Fruit fly (Drosophila melanogaster) whole organism, embryonic: ENCODE data around the gene MtnE.

ENCODE experiments used
- ATbp ChIP-seq: fragments of 200-800 bp; sonication (Bioruptor generic); optimal IDR thresholded peaks from 2 replicates; lab custom pipeline; 2017; ENCODE audit warnings: missing biosample characterization, mild to moderate bottlenecking, missing genetic modification characterization, missing genetic modification reagents
- B-H2 ChIP-seq: fragments of 200-800 bp; sonication (Bioruptor generic); optimal IDR thresholded peaks from 2 replicates; lab custom pipeline; 2018; ENCODE audit warnings: missing biosample characterization, mild to moderate bottlenecking, missing genetic modification characterization
- Bdp1 ChIP-seq: fragments of 200-800 bp; sonication (Bioruptor generic); optimal IDR thresholded peaks from 3 replicates; lab custom pipeline; 2016; ENCODE audit warnings: missing biosample characterization, missing genetic modification characterization
- CG13424 ChIP-seq: fragments of 200-800 bp; sonication (Bioruptor generic); optimal IDR thresholded peaks from 2 replicates; lab custom pipeline; 2019; ENCODE audit warnings: missing biosample characterization, mild to moderate bottlenecking, missing genetic modification characterization, moderate library complexity
- CG16813 ChIP-seq: fragments of 200-800 bp; sonication (Bioruptor generic); IDR thresholded peaks from 3 replicates; pipeline ENCODE4 v1.3.6; 2022; ENCODE audit warnings: missing biosample characterization, missing genetic modification characterization; ENCODE audit not compliant: partially characterized antibody
- CG17328 ChIP-seq: fragments of 200-800 bp; sonication (Bioruptor generic); IDR thresholded peaks from 2 replicates; pipeline ENCODE4 v1.3.6; 2022; ENCODE audit warnings: missing biosample characterization, missing genetic modification characterization
- CG17361 ChIP-seq: fragments of 200-800 bp; sonication (Bioruptor generic); IDR thresholded peaks from 3 replicates; pipeline ENCODE4 v1.3.6; 2022; ENCODE audit warnings: missing biosample characterization, missing genetic modification characterization
- CG2116 ChIP-seq: fragments of 200-800 bp; sonication (Bioruptor generic); optimal IDR thresholded peaks from 3 replicates; lab custom pipeline; 2018; ENCODE audit warnings: missing biosample characterization, mild to moderate bottlenecking, missing genetic modification characterization
- CG2875 ChIP-seq: fragments of 200-800 bp; sonication (Bioruptor generic); optimal IDR thresholded peaks from 2 replicates; lab custom pipeline; 2017; ENCODE audit warnings: missing biosample characterization, mild to moderate bottlenecking, missing genetic modification characterization, missing genetic modification reagents
- CG33557 ChIP-seq: fragments of 200-800 bp; sonication (Bioruptor generic); optimal IDR thresholded peaks from 2 replicates; lab custom pipeline; 2019; ENCODE audit warnings: missing biosample characterization, mild to moderate bottlenecking, missing genetic modification characterization, moderate library complexity
- CG34422 ChIP-seq: fragments of 200-800 bp; sonication (Bioruptor generic); IDR thresholded peaks from 3 replicates; pipeline ENCODE4 v1.3.6; 2022; ENCODE audit warnings: missing biosample characterization, missing genetic modification characterization
- CG3726 ChIP-seq: fragments of 200-800 bp; sonication (Bioruptor generic); IDR thresholded peaks from 3 replicates; pipeline ENCODE4, ENCODE4 v1.3.6; 2022; ENCODE audit warnings: missing biosample characterization, missing genetic modification characterization
- CG3847 ChIP-seq: fragments of 200-800 bp; sonication (Bioruptor generic); IDR thresholded peaks from 2 replicates; pipeline ENCODE4 v1.3.6; 2022; ENCODE audit warnings: missing biosample characterization, missing genetic modification characterization
- CG4617 ChIP-seq: fragments of 200-800 bp; sonication (Bioruptor generic); optimal IDR thresholded peaks from 3 replicates; lab custom pipeline; 2016; ENCODE audit warnings: missing biosample characterization, missing genetic modification characterization, borderline replicate concordance
- CG6791 ChIP-seq: fragments of 200-800 bp; sonication (Bioruptor generic); IDR thresholded peaks from 3 replicates; pipeline ENCODE4 v1.3.6; 2022; ENCODE audit warnings: missing biosample characterization, missing genetic modification characterization; ENCODE audit not compliant: partially characterized antibody
- CG7556 ChIP-seq: fragments of 200-800 bp; sonication (Bioruptor generic); optimal IDR thresholded peaks from 2 replicates; lab custom pipeline; 2017; ENCODE audit warnings: missing biosample characterization, mild to moderate bottlenecking, missing genetic modification characterization
- CG7987 ChIP-seq: fragments of 200-800 bp; sonication (Bioruptor generic); optimal IDR thresholded peaks from 2 replicates; lab custom pipeline; 2018; ENCODE audit warnings: missing biosample characterization, mild to moderate bottlenecking, missing genetic modification characterization, moderate library complexity
- CG9215 ChIP-seq: fragments of 200-800 bp; sonication (Bioruptor generic); IDR thresholded peaks from 2 replicates; pipeline ENCODE4 v1.3.6; 2022; ENCODE audit warnings: missing biosample characterization, missing genetic modification characterization
- CG9437 ChIP-seq: fragments of 200-800 bp; sonication (Bioruptor generic); optimal IDR thresholded peaks from 2 replicates; lab custom pipeline; 2018; ENCODE audit warnings: missing biosample characterization, mild to moderate bottlenecking, missing genetic modification characterization
- CG9932 ChIP-seq: fragments of 200-800 bp; sonication (Bioruptor generic); IDR thresholded peaks from 2 replicates; pipeline ENCODE4 v1.3.6; 2022; ENCODE audit warnings: missing biosample characterization, missing genetic modification characterization
- D19A ChIP-seq: fragments of 200-800 bp; optimal IDR thresholded peaks from 3 replicates; lab custom pipeline; 2019; ENCODE audit warnings: missing biosample characterization, mild to moderate bottlenecking, missing genetic modification characterization, moderate library complexity
- Dbx ChIP-seq: fragments of 200-800 bp; sonication (Bioruptor generic); IDR thresholded peaks from 3 replicates; pipeline ENCODE4 v1.3.6; 2022; ENCODE audit warnings: missing biosample characterization, missing genetic modification characterization
- Doc3 ChIP-seq: fragments of 200-800 bp; sonication (Bioruptor generic); IDR thresholded peaks from 3 replicates; pipeline ENCODE4 v1.3.6; 2022; ENCODE audit warnings: missing biosample characterization, missing genetic modification characterization; ENCODE audit not compliant: partially characterized antibody
- Fer3 ChIP-seq: fragments of 200-800 bp; sonication (Bioruptor generic); optimal IDR thresholded peaks from 2 replicates; lab custom pipeline; 2018; ENCODE audit warnings: missing biosample characterization, mild to moderate bottlenecking, missing genetic modification characterization, moderate library complexity
- Hand ChIP-seq: fragments of 200-800 bp; sonication (Bioruptor generic); optimal IDR thresholded peaks from 2 replicates; lab custom pipeline; 2017; ENCODE audit warnings: mild to moderate bottlenecking, missing biosample characterization, missing genetic modification reagents, missing genetic modification characterization
- Hr51 ChIP-seq, 2 experiments: fragments of 200-800 bp; sonication (Bioruptor generic); optimal IDR thresholded peaks; 2 replicates in 1 of 2; 3 replicates in 1 of 2; lab custom pipeline; 2016 to 2018; ENCODE audit warnings: missing biosample characterization in 2 of 2, missing genetic modification characterization in 2 of 2, mild to moderate bottlenecking in 1 of 2, moderate library complexity in 1 of 2
- MESR4 ChIP-seq: fragments of 200-800 bp; sonication (Bioruptor generic); optimal IDR thresholded peaks from 2 replicates; lab custom pipeline; 2018; ENCODE audit warnings: missing biosample characterization, mild to moderate bottlenecking, missing genetic modification characterization, moderate library complexity
- Meics ChIP-seq: fragments of 200-800 bp; sonication (Bioruptor generic); optimal IDR thresholded peaks from 2 replicates; lab custom pipeline; 2017; ENCODE audit warnings: missing biosample characterization, mild to moderate bottlenecking, missing genetic modification characterization
- Nf-YA ChIP-seq: fragments of 200-800 bp; sonication (Bioruptor generic); IDR thresholded peaks from 2 replicates; pipeline ENCODE4 v1.3.6; 2022; ENCODE audit warnings: missing biosample characterization, missing genetic modification characterization
- Opbp ChIP-seq: fragments of 200-800 bp; sonication (Bioruptor generic); IDR thresholded peaks from 3 replicates; pipeline ENCODE4 v1.3.6; 2022; ENCODE audit warnings: missing biosample characterization, missing genetic modification characterization; ENCODE audit not compliant: partially characterized antibody
- Rfx ChIP-seq: fragments of 200-800 bp; sonication (Bioruptor generic); IDR thresholded peaks from 2 replicates; pipeline ENCODE4 v1.3.6; 2022; ENCODE audit warnings: missing biosample characterization, missing genetic modification characterization
- Sin3A ChIP-seq: fragments of >200 bp; optimal IDR thresholded peaks from 2 replicates; lab custom pipeline; 2018
- ac ChIP-seq: fragments of 200-800 bp; sonication (Bioruptor generic); optimal IDR thresholded peaks from 3 replicates; lab custom pipeline; 2017; ENCODE audit warnings: missing biosample characterization, mild to moderate bottlenecking, missing genetic modification characterization
- bbx ChIP-seq: fragments of 200-800 bp; sonication (Bioruptor generic); IDR thresholded peaks from 2 replicates; pipeline ENCODE4 v1.3.6; 2022; ENCODE audit warnings: missing biosample characterization, missing genetic modification characterization; ENCODE audit not compliant: partially characterized antibody
- bigmax ChIP-seq: fragments of 200-800 bp; sonication (Bioruptor generic); optimal IDR thresholded peaks from 2 replicates; lab custom pipeline; 2018; ENCODE audit warnings: missing biosample characterization, mild to moderate bottlenecking, missing genetic modification characterization
- chif ChIP-seq, 2 experiments: fragments of 200-800 bp; sonication (Bioruptor generic); optimal IDR thresholded peaks; 3 replicates each; lab custom pipeline; 2016; ENCODE audit warnings: missing biosample characterization in 2 of 2, missing genetic modification characterization in 2 of 2
- chm ChIP-seq: fragments of 200-800 bp; sonication (Bioruptor generic); IDR thresholded peaks from 2 replicates; pipeline ENCODE4 v1.3.6; 2022; ENCODE audit warnings: missing biosample characterization, missing genetic modification characterization
- crc ChIP-seq: fragments of 200-800 bp; sonication (Bioruptor generic); optimal IDR thresholded peaks from 2 replicates; lab custom pipeline; 2016; ENCODE audit warnings: missing biosample characterization, missing genetic modification characterization
- exex ChIP-seq: fragments of 200-800 bp; sonication (Bioruptor generic); optimal IDR thresholded peaks from 4 replicates; lab custom pipeline; 2018; ENCODE audit warnings: missing biosample characterization, mild to moderate bottlenecking, missing genetic modification characterization, moderate library complexity
- grn ChIP-seq: fragments of 200-800 bp; sonication (Bioruptor generic); optimal IDR thresholded peaks from 3 replicates; lab custom pipeline; 2017; ENCODE audit warnings: missing biosample characterization, missing genetic modification characterization
- hbn ChIP-seq: fragments of 200-800 bp; sonication (Bioruptor generic); IDR thresholded peaks from 2 replicates; pipeline ENCODE4 v1.3.6; 2022; ENCODE audit warnings: missing biosample characterization, missing genetic modification characterization; ENCODE audit not compliant: partially characterized antibody
- ken ChIP-seq: fragments of 200-800 bp; sonication (Bioruptor generic); IDR thresholded peaks from 3 replicates; pipeline ENCODE4 v1.3.6; 2022; ENCODE audit warnings: missing biosample characterization, missing genetic modification characterization
- lola ChIP-seq, 3 experiments: fragments of >200 bp in 2 of 3; fragments of 200-800 bp in 1 of 3; sonication (Bioruptor generic) in 1 of 3; optimal IDR thresholded peaks; 2 replicates each; lab custom pipeline; 2017 to 2019; ENCODE audit warnings: missing biosample characterization in 3 of 3, missing genetic modification characterization in 3 of 3, mild to moderate bottlenecking in 1 of 3, moderate library complexity in 1 of 3
- luna ChIP-seq: fragments of 200-800 bp; sonication (Bioruptor generic); optimal IDR thresholded peaks from 2 replicates; lab custom pipeline; 2016; ENCODE audit warnings: missing biosample characterization, missing genetic modification characterization
- p53 ChIP-seq: fragments of 200-800 bp; sonication (Bioruptor generic); optimal IDR thresholded peaks from 2 replicates; lab custom pipeline; 2016; ENCODE audit warnings: missing biosample characterization, missing genetic modification characterization
- sob ChIP-seq: fragments of 200-800 bp; sonication (Bioruptor generic); IDR thresholded peaks from 2 replicates; pipeline ENCODE4 v1.3.6; 2022; ENCODE audit warnings: missing biosample characterization, missing genetic modification characterization
- sqz ChIP-seq: fragments of 200-800 bp; sonication (Bioruptor generic); optimal IDR thresholded peaks from 3 replicates; lab custom pipeline; 2018; ENCODE audit warnings: missing biosample characterization, mild to moderate bottlenecking, missing genetic modification characterization
- stwl ChIP-seq: fragments of 200-800 bp; sonication (Bioruptor generic); optimal IDR thresholded peaks from 3 replicates; lab custom pipeline; 2018; ENCODE audit warnings: missing biosample characterization, mild to moderate bottlenecking, missing genetic modification characterization, moderate library complexity
- zfh2 ChIP-seq: fragments of 200-800 bp; sonication (Bioruptor generic); optimal IDR thresholded peaks from 2 replicates; lab custom pipeline; 2016; ENCODE audit warnings: missing biosample characterization, missing genetic modification characterization

Gene MtnE

DNA sequence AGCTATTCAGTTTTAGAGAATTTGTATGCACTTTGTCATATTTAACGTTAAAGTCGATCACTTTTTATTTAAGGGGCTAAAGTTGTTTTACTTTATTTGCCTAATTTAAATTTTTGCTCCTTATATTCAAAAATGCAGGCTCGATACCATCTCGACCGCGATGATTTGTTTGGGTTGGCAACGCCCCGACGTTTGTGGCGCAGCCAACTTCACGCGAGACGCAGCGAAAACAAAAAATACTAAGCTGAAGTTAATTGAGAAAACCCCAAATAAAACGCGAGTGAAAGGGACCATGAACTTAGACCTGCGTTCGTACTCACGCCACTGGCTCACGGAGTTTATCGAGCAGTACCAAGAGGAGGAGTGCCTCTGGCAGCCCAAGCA lies 23.6 kb upstream of the MtnE start (continued):
- TF ChIP-seq CG17361 (GFP tag; lab: Robert Waterston, UW) (peak; percentile 42; the same call in 1 of the 3 replicates), luna (peak; percentile 3), ATbp (no peak), CG16813 (peak; percentile 57), CG7556 (GFP tag; lab: Kevin White, UChicago) (peak; percentile 17), ac (no peak), chm (peak; percentile 55; the same call in 1 of the 2 replicates), grn (GFP tag; lab: Kevin White, UChicago) (peak; percentile 22), D19A (no peak), stwl (peak; percentile 20), Meics (GFP tag; lab: Kevin White, UChicago) (peak; percentile 20), Bdp1 (GFP tag; lab: Kevin White, UChicago) (no peak), CG17328 (GFP tag; lab: Robert Waterston, UW) (peak; percentile 27), sqz (peak; percentile 23), bbx (peak; percentile 56), Rfx (peak; percentile 71), zfh2 (GFP tag; lab: Kevin White, UChicago) (peak; percentile 7), Hr51 (GFP tag; optimal IDR thresholded peaks at IDR 0.05; lab: Kevin White, UChicago) (peak in 1 of 2 experiments; percentile 23), CG9932 (GFP tag; lab: Robert Waterston, UW) (peak; percentile 76), p53 (GFP tag; lab: Kevin White, UChicago) (peak; percentile 42), B-H2 (GFP tag; lab: Kevin White, UChicago) (peak; percentile 17), hbn (GFP tag; lab: Robert Waterston, UW) (peak; percentile 43), Dbx (0 out of 3 replicates have a peak, but pooled peaks have one; percentile 27), Fer3 (no peak), CG4617 (GFP tag; lab: Kevin White, UChicago) (peak; percentile 57), exex (no peak), CG13424 (no peak), Hand (GFP tag; lab: Kevin White, UChicago) (no peak), Doc3 (peak; percentile 53), CG2875 (peak; percentile 1), CG3847 (GFP tag; lab: Robert Waterston, UW) (peak; percentile 68), chif (GFP tag; optimal IDR thresholded peaks at IDR 0.05; lab: Kevin White, UChicago) (peak in 1 of 2 experiments; percentile 1), Opbp (GFP tag; lab: Robert Waterston, UW) (peak; percentile 100), Sin3A (lab: Kevin White, UChicago) (peak; percentile 7), CG7987 (no peak), crc (no peak), CG9215 (GFP tag; lab: Robert Waterston, UW) (peak; percentile 100), sob (GFP tag; lab: Robert Waterston, UW) (peak; percentile 29; the same call in 1 of the 2 replicates), CG9437 (peak; percentile 13), MESR4 (GFP tag; lab: Kevin White, UChicago) (peak; percentile 81), bigmax (GFP tag; lab: Kevin White, UChicago) (no peak), ken (GFP tag; lab: Robert Waterston, UW) (peak; percentile 58; the same call in 1 of the 3 replicates), CG33557 (no peak), CG34422 (GFP tag; lab: Robert Waterston, UW) (peak; percentile 18; the same call in 1 of the 3 replicates), lola (GFP tag; optimal IDR thresholded peaks at IDR 0.05; lab: Kevin White, UChicago) (peak in 1 of 3 experiments; percentile 43), CG6791 (GFP tag; lab: Robert Waterston, UW) (peak; percentile 61), CG3726 (no peak), Nf-YA (0 out of 2 replicates have a peak, but pooled peaks have one; percentile 16), CG2116 (GFP tag; lab: Kevin White, UChicago) (peak; percentile 3)
